Fruit fly (Drosophila melanogaster) whole organism, adult: Measurements from ENCODE around the gene Glut4EF.

Experiments used
- CG14711 ChIP-seq: fragments of 200-800 bp; sonication (Bioruptor generic); optimal IDR thresholded peaks from 2 replicates; lab custom pipeline; 2018; ENCODE audit warnings: missing biosample characterization, mild to moderate bottlenecking, missing genetic modification characterization, moderate library complexity
- CG1620 ChIP-seq: fragments of 200-800 bp; sonication (Bioruptor generic); optimal IDR thresholded peaks from 2 replicates; lab custom pipeline; 2016; ENCODE audit warnings: missing biosample characterization, missing genetic modification characterization
- CG33017 ChIP-seq: fragments of 200-800 bp; sonication (Bioruptor generic); optimal IDR thresholded peaks from 2 replicates; lab custom pipeline; 2018; ENCODE audit warnings: missing biosample characterization, mild to moderate bottlenecking, missing genetic modification characterization, moderate library complexity
- CG7045 ChIP-seq: fragments of 200-800 bp; sonication (Bioruptor generic); optimal IDR thresholded peaks from 2 replicates; lab custom pipeline; 2017; ENCODE audit warnings: missing biosample characterization, mild to moderate bottlenecking, missing genetic modification characterization
- Clk ChIP-seq: fragments of 200-800 bp; sonication (Bioruptor generic); optimal IDR thresholded peaks from 2 replicates; lab custom pipeline; 2017; ENCODE audit warnings: missing biosample characterization, missing genetic modification characterization
- Crg-1 ChIP-seq: fragments of 200-800 bp; sonication (Bioruptor generic); optimal IDR thresholded peaks from 2 replicates; lab custom pipeline; 2016; ENCODE audit warnings: missing biosample characterization, missing genetic modification characterization
- bab1 ChIP-seq: fragments of 200-800 bp; sonication (Bioruptor generic); optimal IDR thresholded peaks from 3 replicates; lab custom pipeline; 2019; ENCODE audit warnings: missing biosample characterization, mild to moderate bottlenecking, missing genetic modification characterization, moderate library complexity
- kay ChIP-seq: fragments of 200-800 bp; sonication (Bioruptor generic); peaks from one replicate; lab custom pipeline; 2016; ENCODE audit warnings: missing biosample characterization, missing genetic modification characterization, borderline replicate concordance
- pad ChIP-seq: fragments of 200-800 bp; sonication (Bioruptor generic); optimal IDR thresholded peaks from 3 replicates; lab custom pipeline; 2017; ENCODE audit warnings: missing biosample characterization, missing genetic modification characterization, mild to moderate bottlenecking, moderate library complexity, missing genetic modification reagents
- toe ChIP-seq: fragments of 200-800 bp; sonication (Bioruptor generic); optimal IDR thresholded peaks from 2 replicates; lab custom pipeline; 2016; ENCODE audit warnings: missing biosample characterization, missing genetic modification characterization

dm6 chr3R:9910866-9911265 lies 36.4 kb downstream of the Glut4EF start:
- TF ChIP-seq Clk (GFP tag; lab: Kevin White, UChicago) (no peak), CG33017 (tag; lab: Kevin White, UChicago) (no peak), pad (GFP tag; lab: Kevin White, UChicago) (no peak), CG1620 (GFP tag; lab: Kevin White, UChicago) (no peak), kay (GFP tag; lab: Kevin White, UChicago) (no peak), CG7045 (GFP tag; lab: Kevin White, UChicago) (no peak), toe (GFP tag; lab: Kevin White, UChicago) (no peak), Crg-1 (GFP tag; lab: Kevin White, UChicago) (no peak), bab1 (no peak), CG14711 (tag; lab: Kevin White, UChicago) (no peak)
